Fruit fly (Drosophila melanogaster) whole organism, wandering third instar larva: Measurements from ENCODE around the gene meru.

Experiments used
- Abd-B ChIP-seq: fragments of >200 bp; optimal IDR thresholded peaks from 2 replicates; lab custom pipeline; 2017; ENCODE audit warnings: missing biosample characterization, missing genetic modification characterization
- Jra ChIP-seq: sonication (Bioruptor generic); optimal IDR thresholded peaks from 2 replicates; lab custom pipeline; 2016; ENCODE audit warnings: missing biosample characterization, missing genetic modification characterization
- Myc ChIP-seq: fragments of >200 bp; optimal IDR thresholded peaks from 2 replicates; lab custom pipeline; 2017
- OdsH ChIP-seq: fragments of 200-800 bp; sonication (Bioruptor generic); optimal IDR thresholded peaks from 2 replicates; lab custom pipeline; 2016; ENCODE audit warnings: missing biosample characterization, mild to moderate bottlenecking, missing genetic modification characterization
- dl ChIP-seq, 2 experiments: fragments of 175-275, 200-275 bp in 1 of 2; fragments of 200-275 bp in 1 of 2; sonication (Bioruptor generic); optimal IDR thresholded peaks; lab custom pipeline; 2018; ENCODE audit warnings: mild to moderate bottlenecking in 2 of 2, missing biosample characterization in 2 of 2, missing genetic modification characterization in 2 of 2, moderate library complexity in 2 of 2; ENCODE audit not compliant: partially characterized antibody in 2 of 2, insufficient read depth in 1 of 2
- dsf ChIP-seq: sonication (Bioruptor generic); optimal IDR thresholded peaks from 2 replicates; lab custom pipeline; 2016; ENCODE audit warnings: missing biosample characterization, missing genetic modification characterization, borderline replicate concordance
- foxo ChIP-seq, 2 experiments: fragments of 200-800 bp; sonication (Bioruptor generic); optimal IDR thresholded peaks; 2 replicates in 1 of 2; 3 replicates in 1 of 2; lab custom pipeline; 2016 to 2017; ENCODE audit warnings: missing biosample characterization in 2 of 2, missing genetic modification characterization in 2 of 2
- h ChIP-seq: fragments of 200-800 bp; sonication (Bioruptor generic); optimal IDR thresholded peaks from 3 replicates; lab custom pipeline; 2016; ENCODE audit warnings: missing biosample characterization, mild to moderate bottlenecking, missing genetic modification characterization
- jim ChIP-seq: fragments of 175-275, 200-325 bp; sonication (Bioruptor generic); optimal IDR thresholded peaks from 2 replicates; lab custom pipeline; 2016; ENCODE audit warnings: missing biosample characterization, mild to moderate bottlenecking, missing genetic modification characterization
- psq ChIP-seq: fragments of 200-800 bp; sonication (Bioruptor generic); optimal IDR thresholded peaks from 3 replicates; lab custom pipeline; 2017; ENCODE audit warnings: missing biosample characterization, mild to moderate bottlenecking, missing genetic modification characterization, moderate library complexity
- tai ChIP-seq: sonication (Bioruptor generic); optimal IDR thresholded peaks from 2 replicates; lab custom pipeline; 2016; ENCODE audit warnings: missing biosample characterization, missing genetic modification characterization

DNA sequence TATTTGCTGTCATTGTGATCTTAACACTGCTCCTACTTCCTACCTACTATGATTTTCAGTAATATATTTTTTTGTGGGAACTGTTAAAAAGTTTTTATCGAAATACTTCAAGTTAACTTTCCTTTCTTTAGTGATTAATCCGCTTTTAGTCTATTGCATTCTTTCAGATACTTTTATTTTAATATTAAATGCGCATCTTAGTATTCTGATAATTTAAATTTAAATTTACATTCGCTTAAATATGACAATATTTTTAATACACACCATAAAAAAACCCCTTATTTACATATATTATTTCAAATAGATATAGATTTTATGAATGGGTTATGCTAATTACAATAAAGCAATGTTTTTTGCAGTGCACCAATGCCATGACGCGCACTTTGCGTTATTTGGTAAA is 715 bp upstream of the meru start:
- TF ChIP-seq tai (GFP tag; lab: Kevin White, UChicago) (no peak), Abd-B (GFP tag; lab: Kevin White, UChicago) (no peak), OdsH (GFP tag; lab: Kevin White, UChicago) (no peak), Myc (lab: Kevin White, UChicago) (no peak), Jra (GFP tag; lab: Kevin White, UChicago) (no peak), jim (GFP tag; lab: Kevin White, UChicago) (no peak), dl (GFP tag; optimal IDR thresholded peaks at IDR 0.05; lab: Kevin White, UChicago; ENCODE audit: insufficient read depth in 1 of 2, partially characterized antibody in 2 of 2) (no peak), h (no peak), foxo (GFP tag; optimal IDR thresholded peaks at IDR 0.05; lab: Kevin White, UChicago) (no peak), dsf (GFP tag; lab: Kevin White, UChicago) (no peak), psq (GFP tag; lab: Kevin White, UChicago) (no peak)
